Fruit fly (Drosophila melanogaster): ENCODE data around the gene CCT4.
A peak's percentile ranks its signal among the peaks of the same experiment; 100 is the strongest.

CCT4 gene

DNA sequence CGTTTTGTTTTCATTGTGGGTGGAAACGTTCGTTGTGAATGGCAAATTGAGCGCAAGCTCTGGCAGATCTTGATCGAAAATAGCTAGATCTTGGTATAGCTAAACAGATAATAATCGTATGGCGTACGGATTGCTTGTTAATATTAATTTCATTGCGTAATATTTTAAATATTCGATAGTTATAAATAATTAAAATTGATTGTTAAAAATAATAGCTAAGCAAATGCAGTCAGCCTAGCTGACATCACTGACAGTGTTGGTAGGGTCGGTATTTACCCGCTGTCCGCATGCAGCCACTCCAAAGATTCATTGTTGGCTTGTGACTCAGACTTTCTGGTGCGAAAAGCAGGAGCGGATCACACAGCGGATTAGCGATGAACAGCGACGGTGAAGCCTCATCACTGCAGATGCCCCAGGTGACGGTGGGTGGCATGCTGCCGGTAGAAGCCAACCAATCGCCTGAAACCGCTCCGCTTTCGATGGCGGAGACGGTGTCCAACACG, 11.7 kb upstream of the CCT4 start, which contains the start of the genes CG5776 and spict (continued):
- peak; percentile 73 for TF ChIP-seq CG18599 (GFP tag; optimal IDR thresholded peaks at IDR 0.05)
- peak; percentile 31 for TF ChIP-seq CG15479 (GFP tag; optimal IDR thresholded peaks at IDR 0.05)
- TF ChIP-seq Xrp1 (GFP tag; IDR thresholded peaks at IDR 0.05): peak; percentile 89
- peak; percentile 48 for TF ChIP-seq Jarid2 (GFP tag; optimal IDR thresholded peaks at IDR 0.05)
- TF ChIP-seq Doc2 (GFP tag; IDR thresholded peaks at IDR 0.05): no peak
- no peak; the same call in none of the 2 replicates for TF ChIP-seq wdn (GFP tag; IDR thresholded peaks at IDR 0.05)
- peak; percentile 91 for TF ChIP-seq CG34422 (GFP tag; IDR thresholded peaks at IDR 0.05)
- TF ChIP-seq Neu2 (GFP tag; optimal IDR thresholded peaks at IDR 0.05; ENCODE audit: borderline replicate concordance): no peak
- peak; percentile 77 for TF ChIP-seq CG11504 (tag; optimal IDR thresholded peaks at IDR 0.05)
- TF ChIP-seq CG3838 (GFP tag; optimal IDR thresholded peaks at IDR 0.05): no peak
- TF ChIP-seq CG1529 (GFP tag; optimal IDR thresholded peaks at IDR 0.05): peak; percentile 25
- no peak for TF ChIP-seq CG14860 (GFP tag; IDR thresholded peaks at IDR 0.05; ENCODE audit: partially characterized antibody)
- 0 out of 3 replicates have a peak, but pooled peaks have one; percentile 32 for TF ChIP-seq C15 (GFP tag; IDR thresholded peaks at IDR 0.05)
- peak; percentile 61 for TF ChIP-seq nerfin-1 (tag; optimal IDR thresholded peaks at IDR 0.05)
- TF ChIP-seq dimm (GFP tag; IDR thresholded peaks at IDR 0.05): no peak
- no peak for TF ChIP-seq Bteb2 (GFP tag; optimal IDR thresholded peaks at IDR 0.05)
- peak; percentile 22 for TF ChIP-seq maf-S (GFP tag; optimal IDR thresholded peaks at IDR 0.05)
- peak; percentile 57 for TF ChIP-seq CG1602 (GFP tag; optimal IDR thresholded peaks at IDR 0.05)
- TF ChIP-seq CG6254 (GFP tag; optimal IDR thresholded peaks at IDR 0.05): peak; percentile 53
- TF ChIP-seq CG8388 (GFP tag; optimal IDR thresholded peaks at IDR 0.05): peak; percentile 69
- TF ChIP-seq Fer2 (tag; optimal IDR thresholded peaks at IDR 0.05): peak; percentile 37
- 0 out of 2 replicates have a peak, but pooled peaks have one; percentile 36 for TF ChIP-seq ham (GFP tag; IDR thresholded peaks at IDR 0.05)
- TF ChIP-seq prd (optimal IDR thresholded peaks at IDR 0.05): no peak
- TF ChIP-seq prd (GFP tag; IDR thresholded peaks at IDR 0.05): peak; percentile 90
- TF ChIP-seq Ets65A (GFP tag): peak; percentile 24
- TF ChIP-seq hth (optimal IDR thresholded peaks at IDR 0.05): no peak
- TF ChIP-seq CG2116 (GFP tag; optimal IDR thresholded peaks at IDR 0.05): peak; percentile 75
- TF ChIP-seq CG4617 (GFP tag; optimal IDR thresholded peaks at IDR 0.05; ENCODE audit: borderline replicate concordance): peak; percentile 52
- no peak for TF ChIP-seq Lim3 (GFP tag; IDR thresholded peaks at IDR 0.05)
- peak; percentile 28 for TF ChIP-seq pum (GFP tag; optimal IDR thresholded peaks at IDR 0.05)
- TF ChIP-seq NFAT (GFP tag; IDR thresholded peaks at IDR 0.05): peak; percentile 62; the same call in 1 of the 2 replicates
- peak; percentile 30; the same call in 1 of the 2 replicates for TF ChIP-seq sisA (GFP tag; IDR thresholded peaks at IDR 0.05)
- TF ChIP-seq so (GFP tag; IDR thresholded peaks at IDR 0.05): peak; percentile 57; the same call in 2 of the 3 replicates
- TF ChIP-seq CG17912 (GFP tag; optimal IDR thresholded peaks at IDR 0.05): no peak
- no peak for TF ChIP-seq TFAM (GFP tag; optimal IDR thresholded peaks at IDR 0.05)
- TF ChIP-seq CG2129 (GFP tag; IDR thresholded peaks at IDR 0.05; ENCODE audit: partially characterized antibody): no peak
- TF ChIP-seq CG11247 (GFP tag; IDR thresholded peaks at IDR 0.05): peak; percentile 87
- TF ChIP-seq CG10431 (GFP tag; optimal IDR thresholded peaks at IDR 0.05): no peak
- TF ChIP-seq CG13123 (GFP tag; optimal IDR thresholded peaks at IDR 0.05): no peak
- TF ChIP-seq CG11695 (GFP tag; IDR thresholded peaks at IDR 0.05): peak; percentile 60; the same call in 2 of the 3 replicates
- TF ChIP-seq unc-4 (GFP tag; IDR thresholded peaks at IDR 0.05; ENCODE audit: partially characterized antibody): no peak
- TF ChIP-seq CG8359 (GFP tag; optimal IDR thresholded peaks at IDR 0.05; ENCODE audit: borderline replicate concordance): no peak
- TF ChIP-seq CG33213 (GFP tag; optimal IDR thresholded peaks at IDR 0.05): no peak
- TF ChIP-seq CG2875 (GFP tag; optimal IDR thresholded peaks at IDR 0.05): no peak
- no peak for TF ChIP-seq Dfd (GFP tag; optimal IDR thresholded peaks at IDR 0.05)
- peak; percentile 86 for TF ChIP-seq CG13424 (tag; optimal IDR thresholded peaks at IDR 0.05)
- TF ChIP-seq pan (optimal IDR thresholded peaks at IDR 0.05): no peak
- peak in 1 of 2 experiments; percentile 81 for TF ChIP-seq pan (GFP tag; optimal IDR thresholded peaks at IDR 0.05 in 1 of 2, IDR thresholded peaks at IDR 0.05 in 1 of 2)
- no peak for TF ChIP-seq nau (GFP tag; optimal IDR thresholded peaks at IDR 0.05)
- no peak for TF ChIP-seq corto (GFP tag; optimal IDR thresholded peaks at IDR 0.05)
- peak; percentile 78 for TF ChIP-seq sug (tag; optimal IDR thresholded peaks at IDR 0.05)

Data from whole organism, embryonic.